Worm (Caenorhabditis elegans): ENCODE results near the gene T04F8.7.

The T04F8.7 gene

DNA sequence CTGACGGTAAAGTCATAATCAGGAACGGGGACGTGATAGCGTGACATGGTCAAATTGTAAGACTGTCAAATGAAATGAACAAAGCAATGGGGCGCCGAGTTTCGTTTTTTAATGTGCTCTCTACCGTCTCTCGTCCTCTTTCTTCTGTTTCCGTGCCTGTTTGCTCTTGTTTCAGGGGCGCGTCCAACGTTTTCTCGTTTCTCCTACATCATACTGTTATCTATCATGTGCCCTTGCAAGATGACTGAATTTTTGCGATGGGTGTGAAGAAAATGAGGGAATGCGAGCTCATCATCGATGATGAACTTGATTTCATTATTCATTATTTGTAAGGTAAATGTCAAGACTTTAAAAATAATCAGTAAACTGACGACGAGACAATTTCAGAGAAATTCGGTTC is at the start of gene T04F8.7:
TSS of gene T04F8.7 (minus strand) at position 130 of the 400 bp plus-strand sequence.
- TF ChIP-seq madf-8 (GFP tag; conservative IDR thresholded peaks at IDR 0.05) (no peak), pha-4 (tag; optimal IDR thresholded peaks at IDR 0.05) (no peak), rcor-1 (GFP tag; IDR thresholded peaks at IDR 0.05) (no peak), efl-1 (GFP tag; optimal IDR thresholded peaks at IDR 0.05) (no peak), akir-1 (GFP tag; optimal IDR thresholded peaks at IDR 0.05) (no peak), ceh-100 (GFP tag; IDR thresholded peaks at IDR 0.05) (no peak), unc-62 (GFP tag; optimal IDR thresholded peaks at IDR 0.05) (peak; percentile 28), F37B4.10 (GFP tag; IDR thresholded peaks at IDR 0.05) (no peak), Y56A3A.18 (GFP tag; IDR thresholded peaks at IDR 0.05) (no peak), C17E4.6 (GFP tag; IDR thresholded peaks at IDR 0.05) (no peak), F22D6.2 (tag; optimal IDR thresholded peaks at IDR 0.05) (no peak), F33H1.4 (GFP tag; IDR thresholded peaks at IDR 0.05) (no peak), nhr-80 (tag; optimal IDR thresholded peaks at IDR 0.05) (peak; percentile 99), C06A6.2 (GFP tag; conservative IDR thresholded peaks at IDR 0.05) (no peak), lir-1 (GFP tag; conservative IDR thresholded peaks at IDR 0.05) (no peak), nhr-179 (tag; optimal IDR thresholded peaks at IDR 0.05) (no peak), Y95B8A.8 (GFP tag; IDR thresholded peaks at IDR 0.05) (no peak), ztf-3 (GFP tag; optimal IDR thresholded peaks at IDR 0.05) (no peak), somi-1 (GFP tag; optimal IDR thresholded peaks at IDR 0.05) (no peak), attf-6 (GFP tag; IDR thresholded peaks at IDR 0.05) (no peak), nfya-1 (tag; optimal IDR thresholded peaks at IDR 0.05; ENCODE audit: borderline replicate concordance, insufficient read depth) (no peak), egl-18 (GFP tag; IDR thresholded peaks at IDR 0.05) (no peak), let-607 (tag; optimal IDR thresholded peaks at IDR 0.05) (peak in 1 of 2 experiments; percentile 69), ztf-22 (GFP tag; optimal IDR thresholded peaks at IDR 0.05) (no peak), dpl-1 (GFP tag; optimal IDR thresholded peaks at IDR 0.05) (no peak), cebp-1 (GFP tag; IDR thresholded peaks at IDR 0.05) (no peak), cebp-1 (tag; optimal IDR thresholded peaks at IDR 0.05) (no peak), B0336.3 (GFP tag; IDR thresholded peaks at IDR 0.05) (no peak), ets-4 (GFP tag; optimal IDR thresholded peaks at IDR 0.05) (peak; percentile 49), tbp1 (GFP tag; optimal IDR thresholded peaks at IDR 0.05) (no peak), lag-1 (GFP tag; IDR thresholded peaks at IDR 0.05) (no peak), dox-1 (GFP tag; IDR thresholded peaks at IDR 0.05) (peak; percentile 66), die-1 (tag; optimal IDR thresholded peaks at IDR 0.05) (no peak), nhr-90 (tag; optimal IDR thresholded peaks at IDR 0.05) (no peak), tbx-9 (tag; optimal IDR thresholded peaks at IDR 0.05; ENCODE audit: borderline replicate concordance) (no peak), Y53G8AR.9 (GFP tag; conservative IDR thresholded peaks at IDR 0.05) (0 out of 2 replicates have a peak, but pooled peaks have one; percentile 22), B0035.1 (tag; optimal IDR thresholded peaks at IDR 0.05) (no peak), nhr-120 (GFP tag; IDR thresholded peaks at IDR 0.05) (no peak), Y79H2A.3 (GFP tag; conservative IDR thresholded peaks at IDR 0.05) (no peak), pbrm-1 (GFP tag; IDR thresholded peaks at IDR 0.05) (no peak), snpc-1.1 (tag; optimal IDR thresholded peaks at IDR 0.05; ENCODE audit: insufficient read depth) (no peak), dpff-1 (tag; optimal IDR thresholded peaks at IDR 0.05) (no peak), mes-4 (tag; optimal IDR thresholded peaks at IDR 0.05) (no peak), ztf-6 (GFP tag; IDR thresholded peaks at IDR 0.05) (no peak), fkh-3 (tag; optimal IDR thresholded peaks at IDR 0.05) (no peak), sdz-38 (tag; optimal IDR thresholded peaks at IDR 0.05) (no peak), hlh-12 (tag; optimal IDR thresholded peaks at IDR 0.05) (no peak), K11D2.4 (GFP tag; IDR thresholded peaks at IDR 0.05) (no peak), F49E8.2 (tag; optimal IDR thresholded peaks at IDR 0.05; ENCODE audit: insufficient read depth) (no peak), atf-7 (tag; optimal IDR thresholded peaks at IDR 0.05) (peak; percentile 61)

Measured in whole organism, young adult.